Worm (Caenorhabditis elegans): ENCODE measurements around the gene Y62E10A.23.
A peak's percentile ranks its signal among the peaks of the same experiment; 100 is the strongest.

Y62E10A.23 gene

DNA sequence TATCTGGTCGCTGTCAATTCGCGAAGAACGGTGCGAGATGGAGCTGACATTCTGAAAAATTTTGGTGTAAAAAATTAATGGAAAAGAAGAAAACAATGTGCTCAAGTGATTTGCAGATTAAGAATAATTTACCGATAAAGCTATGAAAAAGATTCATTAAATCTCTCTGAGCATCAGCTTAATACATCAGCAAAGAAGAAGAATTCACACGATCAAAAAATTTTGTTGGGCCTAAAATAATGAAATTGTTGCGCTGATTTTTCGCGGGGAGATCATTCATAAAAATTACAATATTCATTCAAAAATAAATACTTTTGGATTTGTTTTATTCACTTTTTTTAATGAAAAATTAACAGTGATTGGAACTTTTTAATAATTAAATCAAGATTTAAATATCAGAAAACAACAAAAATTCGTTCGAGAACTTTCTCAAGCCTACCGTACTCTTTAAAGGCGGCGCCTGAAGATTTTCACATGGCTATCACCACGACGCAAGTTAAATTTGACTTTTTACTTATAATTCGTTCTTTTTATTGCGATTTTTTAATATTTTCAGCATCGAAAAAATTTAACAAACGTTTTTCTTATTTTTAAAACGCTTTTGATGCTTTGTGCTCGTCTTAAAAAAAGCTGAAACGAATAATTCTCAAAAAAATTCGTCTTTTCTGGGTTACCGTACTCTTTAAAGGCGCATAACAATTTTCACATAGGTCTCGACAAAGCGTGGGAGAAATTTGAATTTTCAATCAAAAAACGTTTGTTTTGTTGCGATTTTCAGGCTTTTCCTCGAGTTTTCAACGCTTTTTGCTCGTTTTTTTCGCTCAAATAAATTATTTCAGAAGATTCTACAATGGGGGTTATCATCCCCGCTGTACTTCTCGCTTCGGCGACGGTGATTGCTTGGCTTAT is 14.6 kb downstream of the Y62E10A.23 start, which contains the start of the genes memi-2 and cyp-31A5:
Gene memi-2 (minus strand): TSS at position 51 of the 909 bp plus-strand sequence.
Gene cyp-31A5 (plus strand): TSS at position 834 of the 909 bp plus-strand sequence.
- TF ChIP-seq F10E7.11 (tag; optimal IDR thresholded peaks at IDR 0.05) (no peak), snpc-4 (GFP tag; optimal IDR thresholded peaks at IDR 0.05) (no peak), snpc-4 (tag; optimal IDR thresholded peaks at IDR 0.05) (peak in 1 of 4 experiments; percentile 36), F33H1.4 (GFP tag; IDR thresholded peaks at IDR 0.05) (peak; percentile 59), efl-1 (GFP tag; optimal IDR thresholded peaks at IDR 0.05) (peak; percentile 64), ama-1 (optimal IDR thresholded peaks at IDR 0.05) (no peak), ama-1 (GFP tag; optimal IDR thresholded peaks at IDR 0.05) (no peak), madf-6 (GFP tag; IDR thresholded peaks at IDR 0.05) (peak; percentile 66), fkh-3 (tag; optimal IDR thresholded peaks at IDR 0.05) (no peak), lsl-1 (GFP tag; optimal IDR thresholded peaks at IDR 0.05) (peak; percentile 81), ceh-91 (GFP tag; IDR thresholded peaks at IDR 0.05) (0 out of 2 replicates have a peak, but pooled peaks have one; percentile 32), ceh-100 (GFP tag; IDR thresholded peaks at IDR 0.05) (no peak), ztf-26 (tag; optimal IDR thresholded peaks at IDR 0.05) (no peak), C17E4.6 (GFP tag; IDR thresholded peaks at IDR 0.05) (no peak), snpc-1.3 (tag; optimal IDR thresholded peaks at IDR 0.05; ENCODE audit: insufficient read depth) (peak; percentile 17), nhr-120 (GFP tag; IDR thresholded peaks at IDR 0.05) (no peak), hsf-1 (GFP tag; IDR thresholded peaks at IDR 0.05) (peak; percentile 89)

DNA sequence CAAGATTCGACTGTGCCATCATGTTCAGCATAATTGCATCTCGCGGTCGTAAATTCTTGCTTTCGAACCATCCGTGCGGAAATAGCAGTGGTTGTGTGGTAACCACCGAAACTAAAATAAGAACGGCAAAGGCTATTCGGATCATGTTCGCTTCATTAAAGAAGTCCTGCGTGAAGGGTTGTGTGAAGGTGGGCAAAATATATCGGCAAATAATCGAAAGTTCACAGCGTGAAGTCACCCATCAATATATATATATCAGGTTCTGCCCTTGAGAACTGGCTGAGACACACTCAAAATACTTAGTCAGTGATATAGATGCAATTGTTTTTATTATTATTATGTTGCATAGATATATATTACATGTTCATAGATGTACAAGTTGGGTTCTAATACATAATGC is 21.9 kb downstream of the Y62E10A.23 start, which contains the start of gene Y62E10A.19:
Gene Y62E10A.19 (minus strand): TSS at position 289 of the 400 bp plus-strand sequence.
- TF ChIP-seq ZK185.1 (tag; optimal IDR thresholded peaks at IDR 0.05; ENCODE audit: poor library complexity, severe bottlenecking) (no peak), dpff-1 (tag; optimal IDR thresholded peaks at IDR 0.05) (no peak), sdz-38 (tag; optimal IDR thresholded peaks at IDR 0.05) (no peak), xnd-1 (tag; optimal IDR thresholded peaks at IDR 0.05) (no peak), Y67H2A.10 (GFP tag; conservative IDR thresholded peaks at IDR 0.05) (no peak), mcd-1 (GFP tag; IDR thresholded peaks at IDR 0.05) (no peak), tlf-1 (GFP tag; optimal IDR thresholded peaks at IDR 0.05) (no peak), madf-6 (GFP tag; IDR thresholded peaks at IDR 0.05) (no peak), ztf-25 (GFP tag; IDR thresholded peaks at IDR 0.05) (no peak), nhr-90 (tag; optimal IDR thresholded peaks at IDR 0.05) (no peak), ztf-22 (GFP tag; optimal IDR thresholded peaks at IDR 0.05) (no peak), F23B12.7 (tag; optimal IDR thresholded peaks at IDR 0.05; ENCODE audit: insufficient read depth) (no peak), madf-8 (GFP tag; conservative IDR thresholded peaks at IDR 0.05) (no peak), tbp1 (GFP tag; optimal IDR thresholded peaks at IDR 0.05) (no peak)

DNA sequence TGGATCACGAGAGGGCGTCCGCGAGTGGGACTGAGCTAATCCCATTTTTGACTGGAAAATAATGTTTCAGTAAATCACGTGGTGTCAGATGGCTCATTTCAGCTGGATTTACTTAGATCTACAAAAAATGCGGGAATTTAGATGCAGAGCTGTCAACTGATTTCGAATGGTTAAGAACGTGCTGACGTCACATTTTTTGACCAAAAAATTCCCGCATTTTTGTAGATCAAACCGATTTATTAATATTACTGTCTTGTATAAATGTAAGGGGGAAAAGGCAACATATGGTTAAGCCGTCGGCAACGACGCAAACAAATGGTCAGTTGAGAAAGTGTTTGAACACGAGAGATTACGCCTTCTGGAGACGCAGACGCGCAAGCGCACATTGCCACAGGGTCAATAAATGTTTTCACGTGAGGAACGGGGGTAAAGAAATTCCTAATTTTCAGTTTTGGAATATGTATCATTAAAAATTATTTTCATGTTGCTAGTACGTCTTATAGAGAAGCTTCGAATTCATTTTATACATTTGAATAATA is 26.8 kb downstream of the Y62E10A.23 start, which contains the start of gene gcl-1:
Gene gcl-1 (minus strand): TSS at position 51 of the 539 bp plus-strand sequence.
- TF ChIP-seq hmg-1.2 (GFP tag; IDR thresholded peaks at IDR 0.05) (peak; percentile 28; the same call in 1 of the 2 replicates), ceh-91 (GFP tag; IDR thresholded peaks at IDR 0.05) (no peak)

DNA sequence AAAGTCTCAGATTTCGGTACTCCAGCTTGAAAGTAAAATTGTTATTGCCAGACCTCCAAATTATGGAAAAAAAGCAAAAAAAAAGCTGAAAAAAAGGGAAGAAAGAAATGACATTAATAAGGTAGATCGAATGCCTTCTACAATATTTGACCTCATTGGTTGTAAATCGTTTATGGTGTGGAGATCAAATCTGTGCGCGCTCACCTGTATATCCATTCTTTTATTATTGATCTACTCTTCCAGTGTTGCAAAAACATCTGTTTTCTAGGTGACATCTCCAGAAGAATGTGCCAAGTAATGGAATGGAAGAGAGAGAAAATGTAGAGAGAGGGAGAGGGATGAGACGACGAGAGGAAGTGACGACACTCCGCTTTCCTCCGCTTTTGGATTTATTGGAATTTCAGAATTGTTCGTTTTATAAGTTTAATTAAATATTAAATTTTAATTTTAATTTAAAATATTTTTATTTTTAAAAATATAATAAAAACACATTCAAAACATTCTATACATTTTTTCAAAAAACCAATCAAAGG is 29.7 kb downstream of the Y62E10A.23 start, which contains the start of the genes pik-1 and aptf-2:
Gene pik-1 (plus strand): TSS at position 303 of the 533 bp plus-strand sequence.
Gene aptf-2 (minus strand): TSS at position 313 of the 533 bp plus-strand sequence.
- TF ChIP-seq sea-2 (GFP tag; IDR thresholded peaks at IDR 0.05) (no peak), lin-35 (GFP tag; optimal IDR thresholded peaks at IDR 0.05) (peak in 1 of 3 experiments; percentile 3), madf-8 (GFP tag; conservative IDR thresholded peaks at IDR 0.05) (peak; percentile 69), Y67H2A.10 (GFP tag; conservative IDR thresholded peaks at IDR 0.05) (no peak), tbx-9 (tag; optimal IDR thresholded peaks at IDR 0.05; ENCODE audit: borderline replicate concordance) (no peak), aptf-2 (GFP tag; conservative IDR thresholded peaks at IDR 0.05) (no peak), dpl-1 (GFP tag; optimal IDR thresholded peaks at IDR 0.05) (peak; percentile 54), F33H1.4 (GFP tag; IDR thresholded peaks at IDR 0.05) (peak; percentile 21; the same call in 1 of the 2 replicates), T07F8.4 (tag; optimal IDR thresholded peaks at IDR 0.05) (no peak), ztf-6 (GFP tag; IDR thresholded peaks at IDR 0.05) (no peak), ceh-91 (GFP tag; IDR thresholded peaks at IDR 0.05) (0 out of 2 replicates have a peak, but pooled peaks have one; percentile 13), xnd-1 (tag; optimal IDR thresholded peaks at IDR 0.05) (peak; percentile 58), C17E4.6 (GFP tag; IDR thresholded peaks at IDR 0.05) (no peak), hsf-1 (GFP tag; IDR thresholded peaks at IDR 0.05) (peak; percentile 70), efl-1 (GFP tag; optimal IDR thresholded peaks at IDR 0.05) (peak; percentile 91), him-1 (tag; optimal IDR thresholded peaks at IDR 0.05) (no peak), egrh-3 (GFP tag; IDR thresholded peaks at IDR 0.05) (no peak)

Data from whole organism, young adult.